Fruit fly (Drosophila melanogaster) whole organism, embryonic: Measurements from ENCODE around the gene CG13024.

Source experiments
- Atf6 ChIP-seq: fragments of 200-800 bp; sonication (Bioruptor generic); IDR thresholded peaks from 2 replicates; pipeline ENCODE4 v1.3.6; 2022; ENCODE audit warnings: missing biosample characterization, missing genetic modification characterization
- CG10147 ChIP-seq: fragments of 200-800 bp; sonication (Bioruptor generic); optimal IDR thresholded peaks from 2 replicates; lab custom pipeline; 2019; ENCODE audit warnings: missing biosample characterization, mild to moderate bottlenecking, missing genetic modification characterization, moderate library complexity
- CG10321 ChIP-seq: fragments of 200-800 bp; sonication (Bioruptor generic); IDR thresholded peaks from 2 replicates; pipeline ENCODE4 v1.3.6; 2022; ENCODE audit warnings: missing biosample characterization, missing genetic modification characterization
- CG10431 ChIP-seq: fragments of 200-800 bp; sonication (Bioruptor generic); optimal IDR thresholded peaks from 3 replicates; lab custom pipeline; 2018; ENCODE audit warnings: missing biosample characterization, mild to moderate bottlenecking, missing genetic modification characterization
- CG11247 ChIP-seq: fragments of 200-800 bp; sonication (Bioruptor generic); IDR thresholded peaks from 2 replicates; pipeline ENCODE4 v1.3.6; 2022; ENCODE audit warnings: missing biosample characterization, missing genetic modification characterization
- CG11456 ChIP-seq: fragments of 200-800 bp; sonication (Bioruptor generic); IDR thresholded peaks from 3 replicates; pipeline ENCODE4 v1.3.6; 2022; ENCODE audit warnings: missing biosample characterization, missing genetic modification characterization
- CG14441 ChIP-seq: fragments of 200-800 bp; sonication (Bioruptor generic); IDR thresholded peaks from 2 replicates; pipeline ENCODE4 v1.3.6; 2022; ENCODE audit warnings: missing biosample characterization, missing genetic modification characterization
- CG14860 ChIP-seq: fragments of 200-800 bp; sonication (Bioruptor generic); IDR thresholded peaks from 3 replicates; pipeline ENCODE4 v1.3.6; 2022; ENCODE audit warnings: missing biosample characterization, missing genetic modification characterization; ENCODE audit not compliant: partially characterized antibody
- CG15269 ChIP-seq: fragments of 200-800 bp; sonication (Bioruptor generic); optimal IDR thresholded peaks from 2 replicates; lab custom pipeline; 2018; ENCODE audit warnings: missing biosample characterization, mild to moderate bottlenecking, missing genetic modification characterization, moderate library complexity
- CG1792 ChIP-seq: fragments of 200-800 bp; sonication (Bioruptor generic); optimal IDR thresholded peaks from 2 replicates; lab custom pipeline; 2016; ENCODE audit warnings: missing biosample characterization, missing genetic modification characterization
- CG18262 ChIP-seq: fragments of 200-800 bp; optimal IDR thresholded peaks from 3 replicates; lab custom pipeline; 2019; ENCODE audit warnings: missing biosample characterization, mild to moderate bottlenecking, missing genetic modification characterization, moderate library complexity
- CG2875 ChIP-seq: fragments of 200-800 bp; sonication (Bioruptor generic); optimal IDR thresholded peaks from 2 replicates; lab custom pipeline; 2017; ENCODE audit warnings: missing biosample characterization, mild to moderate bottlenecking, missing genetic modification characterization, missing genetic modification reagents
- CG30020 ChIP-seq: fragments of 200-800 bp; optimal IDR thresholded peaks from 2 replicates; lab custom pipeline; 2019; ENCODE audit warnings: missing biosample characterization, mild to moderate bottlenecking, missing genetic modification characterization, moderate library complexity
- CG3726 ChIP-seq: fragments of 200-800 bp; sonication (Bioruptor generic); IDR thresholded peaks from 3 replicates; pipeline ENCODE4, ENCODE4 v1.3.6; 2022; ENCODE audit warnings: missing biosample characterization, missing genetic modification characterization
- CG42726 ChIP-seq: fragments of 200-800 bp; sonication (Bioruptor generic); IDR thresholded peaks from 2 replicates; pipeline ENCODE4 v1.3.6; 2022; ENCODE audit warnings: missing biosample characterization, missing genetic modification characterization; ENCODE audit not compliant: partially characterized antibody
- CG6689 ChIP-seq: fragments of 200-800 bp; sonication (Bioruptor generic); IDR thresholded peaks from 2 replicates; pipeline ENCODE4 v1.3.6; 2022; ENCODE audit warnings: missing biosample characterization, missing genetic modification characterization
- CG7271 ChIP-seq: fragments of 200-800 bp; sonication (Bioruptor generic); optimal IDR thresholded peaks from 2 replicates; lab custom pipeline; 2018; ENCODE audit warnings: missing biosample characterization, mild to moderate bottlenecking, missing genetic modification characterization, moderate library complexity
- CG7357 ChIP-seq: fragments of 200-800 bp; sonication (Bioruptor generic); IDR thresholded peaks from 3 replicates; pipeline ENCODE4 v1.3.6; 2022; ENCODE audit warnings: missing biosample characterization, missing genetic modification characterization
- CG7786 ChIP-seq: fragments of 200-800 bp; sonication (Bioruptor generic); optimal IDR thresholded peaks from 2 replicates; lab custom pipeline; 2016; ENCODE audit warnings: missing biosample characterization, missing genetic modification characterization
- CG7839 ChIP-seq: fragments of 200-800 bp; sonication (Bioruptor generic); optimal IDR thresholded peaks from 3 replicates; lab custom pipeline; 2018; ENCODE audit warnings: missing biosample characterization, mild to moderate bottlenecking, missing genetic modification characterization, moderate library complexity
- CG7963 ChIP-seq: fragments of 200-800 bp; sonication (Bioruptor generic); IDR thresholded peaks from 3 replicates; pipeline ENCODE4 v1.3.6; 2022; ENCODE audit warnings: missing biosample characterization, missing genetic modification characterization; ENCODE audit not compliant: partially characterized antibody
- Dad ChIP-seq: fragments of 200-800 bp; sonication (Bioruptor generic); optimal IDR thresholded peaks from 3 replicates; lab custom pipeline; 2016; ENCODE audit warnings: missing biosample characterization, missing genetic modification characterization
- Dfd ChIP-seq, 2 experiments: fragments of >200 bp; optimal IDR thresholded peaks; 2 replicates each; lab custom pipeline; 2017; ENCODE audit warnings: missing biosample characterization in 2 of 2, missing genetic modification characterization in 2 of 2
- Doc2 ChIP-seq: fragments of 200-800 bp; sonication (Bioruptor generic); IDR thresholded peaks from 2 replicates; pipeline ENCODE4 v1.3.6; 2022; ENCODE audit warnings: missing biosample characterization, missing genetic modification characterization
- Doc3 ChIP-seq: fragments of 200-800 bp; sonication (Bioruptor generic); IDR thresholded peaks from 3 replicates; pipeline ENCODE4 v1.3.6; 2022; ENCODE audit warnings: missing biosample characterization, missing genetic modification characterization; ENCODE audit not compliant: partially characterized antibody
- ERR ChIP-seq: fragments of 200-800 bp; sonication (Bioruptor generic); optimal IDR thresholded peaks from 2 replicates; lab custom pipeline; 2016; ENCODE audit warnings: missing biosample characterization, missing genetic modification characterization
- Jarid2 ChIP-seq: fragments of 200-800 bp; sonication (Bioruptor generic); optimal IDR thresholded peaks from 3 replicates; lab custom pipeline; 2017; ENCODE audit warnings: mild to moderate bottlenecking, missing biosample characterization, missing genetic modification reagents, missing genetic modification characterization
- Lhr ChIP-seq: fragments of 200-800 bp; sonication (Bioruptor generic); optimal IDR thresholded peaks from 3 replicates; lab custom pipeline; 2017; ENCODE audit warnings: mild to moderate bottlenecking, missing biosample characterization, missing genetic modification reagents, missing genetic modification characterization
- Lim3 ChIP-seq: fragments of 200-800 bp; sonication (Bioruptor generic); IDR thresholded peaks from 2 replicates; pipeline ENCODE4 v1.3.6; 2022; ENCODE audit warnings: missing biosample characterization, missing genetic modification characterization
- Med ChIP-seq: fragments of 200-800 bp; sonication (Bioruptor generic); peaks from one replicate; lab custom pipeline; 2016; ENCODE audit warnings: missing biosample characterization, missing genetic modification characterization, mild to moderate bottlenecking, inconsistent platforms, moderate library complexity
- Myb ChIP-seq: fragments of 200-800 bp; sonication (Bioruptor generic); optimal IDR thresholded peaks from 2 replicates; lab custom pipeline; 2016; ENCODE audit warnings: missing biosample characterization, missing genetic modification characterization
- Neu2 ChIP-seq: fragments of 200-800 bp; sonication (Bioruptor generic); optimal IDR thresholded peaks from 3 replicates; lab custom pipeline; 2016; ENCODE audit warnings: missing biosample characterization, missing genetic modification characterization, borderline replicate concordance
- Oli ChIP-seq: fragments of 200-800 bp; sonication (Bioruptor generic); optimal IDR thresholded peaks from 2 replicates; lab custom pipeline; 2018; ENCODE audit warnings: missing biosample characterization, mild to moderate bottlenecking, missing genetic modification characterization, moderate library complexity
- PHDP ChIP-seq: fragments of 200-800 bp; sonication (Bioruptor generic); optimal IDR thresholded peaks from 3 replicates; lab custom pipeline; 2018; ENCODE audit warnings: missing biosample characterization, mild to moderate bottlenecking, missing genetic modification characterization, moderate library complexity
- Ravus ChIP-seq: fragments of 200-800 bp; sonication (Bioruptor generic); IDR thresholded peaks from 2 replicates; pipeline ENCODE4 v1.3.6; 2022; ENCODE audit warnings: missing biosample characterization, missing genetic modification characterization
- Rfx ChIP-seq: fragments of 200-800 bp; sonication (Bioruptor generic); IDR thresholded peaks from 2 replicates; pipeline ENCODE4 v1.3.6; 2022; ENCODE audit warnings: missing biosample characterization, missing genetic modification characterization
- Sox102F ChIP-seq: fragments of 200-800 bp; sonication (Bioruptor generic); optimal IDR thresholded peaks from 2 replicates; lab custom pipeline; 2018; ENCODE audit warnings: missing biosample characterization, mild to moderate bottlenecking, missing genetic modification characterization, moderate library complexity
- br ChIP-seq: fragments of >200 bp; optimal IDR thresholded peaks from 2 replicates; lab custom pipeline; 2017
- esg ChIP-seq: fragments of 200-800 bp; sonication (Bioruptor generic); conservative IDR thresholded peaks from 2 replicates; pipeline ENCODE4 v1.3.6; 2022; ENCODE audit warnings: missing biosample characterization, missing genetic modification characterization
- exex ChIP-seq: fragments of 200-800 bp; sonication (Bioruptor generic); optimal IDR thresholded peaks from 4 replicates; lab custom pipeline; 2018; ENCODE audit warnings: missing biosample characterization, mild to moderate bottlenecking, missing genetic modification characterization, moderate library complexity
- gfzf ChIP-seq: fragments of 200-800 bp; sonication (Bioruptor generic); optimal IDR thresholded peaks from 2 replicates; lab custom pipeline; 2016; ENCODE audit warnings: missing biosample characterization, mild to moderate bottlenecking, missing genetic modification characterization, moderate library complexity
- ham ChIP-seq: fragments of 200-800 bp; sonication (Bioruptor generic); IDR thresholded peaks from 2 replicates; pipeline ENCODE4 v1.3.6; 2022; ENCODE audit warnings: missing biosample characterization, missing genetic modification characterization
- lov ChIP-seq, 2 experiments: fragments of 200-800 bp in 1 of 2; fragments of >200 bp in 1 of 2; sonication (Bioruptor generic) in 1 of 2; IDR thresholded peaks in 1 of 2; optimal IDR thresholded peaks in 1 of 2; 2 replicates in 1 of 2; 3 replicates in 1 of 2; pipeline versions ENCODE4 v1.3.6 to Lab custom; 2017 to 2022; ENCODE audit warnings: missing biosample characterization in 1 of 2, missing genetic modification characterization in 1 of 2
- nom ChIP-seq: fragments of 200-800 bp; sonication (Bioruptor generic); optimal IDR thresholded peaks from 2 replicates; lab custom pipeline; 2017; ENCODE audit warnings: missing biosample characterization, missing genetic modification characterization, mild to moderate bottlenecking, moderate library complexity, missing genetic modification reagents
- sc ChIP-seq, 3 experiments: fragments of >200 bp in 2 of 3; fragments of 200-800 bp in 1 of 3; sonication (Bioruptor generic) in 1 of 3; optimal IDR thresholded peaks; 2 replicates in 2 of 3; 3 replicates in 1 of 3; lab custom pipeline; 2017; ENCODE audit warnings: mild to moderate bottlenecking in 1 of 3, missing biosample characterization in 1 of 3, missing genetic modification characterization in 1 of 3, missing genetic modification reagents in 1 of 3
- sens ChIP-seq: fragments of 200-800 bp; sonication (Bioruptor generic); peaks from one replicate; lab custom pipeline; 2016; ENCODE audit warnings: missing biosample characterization, missing genetic modification characterization
- slou ChIP-seq: fragments of 200-800 bp; sonication (Bioruptor generic); optimal IDR thresholded peaks from 3 replicates; lab custom pipeline; 2016; ENCODE audit warnings: missing biosample characterization, missing genetic modification characterization
- sr ChIP-seq: fragments of 200-800 bp; sonication (Bioruptor generic); IDR thresholded peaks from 3 replicates; pipeline ENCODE4 v1.3.6; 2022; ENCODE audit warnings: missing biosample characterization, missing genetic modification characterization
- tx ChIP-seq: fragments of 200-800 bp; sonication (Bioruptor generic); optimal IDR thresholded peaks from 2 replicates; lab custom pipeline; 2016; ENCODE audit warnings: missing biosample characterization, missing genetic modification characterization
- z ChIP-seq: fragments of 200-800 bp; sonication (Bioruptor generic); IDR thresholded peaks from 3 replicates; pipeline ENCODE4 v1.3.6; 2022; ENCODE audit warnings: missing biosample characterization, missing genetic modification characterization
- zfh2 ChIP-seq: fragments of 200-800 bp; sonication (Bioruptor generic); optimal IDR thresholded peaks from 2 replicates; lab custom pipeline; 2016; ENCODE audit warnings: missing biosample characterization, missing genetic modification characterization

The CG13024 gene

dm6 chr3L:16808139-16808538, 20.7 kb downstream of the CG13024 start (continued):
- TF ChIP-seq Dfd (GFP tag; optimal IDR thresholded peaks at IDR 0.05; lab: Kevin White, UChicago) (no peak), CG14860 (GFP tag; lab: Robert Waterston, UW) (no peak), CG7271 (no peak), Sox102F (GFP tag; lab: Kevin White, UChicago) (no peak), CG10431 (no peak), br (lab: Kevin White, UChicago) (no peak), CG2875 (GFP tag; lab: Kevin White, UChicago) (no peak), CG7786 (no peak), nom (GFP tag; lab: Kevin White, UChicago) (no peak), CG15269 (tag; lab: Kevin White, UChicago) (no peak), esg (GFP tag; lab: Robert Waterston, UW) (no peak), CG10321 (GFP tag; lab: Robert Waterston, UW) (no peak), Jarid2 (GFP tag; lab: Kevin White, UChicago) (no peak), CG10147 (GFP tag; lab: Kevin White, UChicago) (no peak), lov (optimal IDR thresholded peaks at IDR 0.05; lab: Kevin White, UChicago) (no peak), lov (GFP tag; IDR thresholded peaks at IDR 0.05; lab: Robert Waterston, UW) (no peak), ham (GFP tag; lab: Robert Waterston, UW) (no peak), CG42726 (peak; percentile 66), Dad (GFP tag; lab: Kevin White, UChicago) (peak; percentile 4), CG1792 (GFP tag; lab: Kevin White, UChicago) (peak; percentile 12), Med (GFP tag; lab: Kevin White, UChicago) (peak; percentile 81), gfzf (peak; percentile 97), Myb (GFP tag; lab: Kevin White, UChicago) (peak; percentile 96), CG7839 (tag; lab: Kevin White, UChicago) (no peak), Ravus (GFP tag; lab: Robert Waterston, UW) (no peak), CG18262 (tag; lab: Kevin White, UChicago) (peak; percentile 17), CG30020 (tag; lab: Kevin White, UChicago) (peak; percentile 24), tx (GFP tag; lab: Kevin White, UChicago) (no peak), exex (tag; lab: Kevin White, UChicago) (no peak), zfh2 (peak; percentile 9), CG11247 (no peak), slou (GFP tag; lab: Kevin White, UChicago) (no peak), Atf6 (GFP tag; lab: Robert Waterston, UW) (no peak), Lim3 (no peak), z (GFP tag; lab: Robert Waterston, UW) (no peak), sc (optimal IDR thresholded peaks at IDR 0.05; lab: Kevin White, UChicago) (no peak), sc (GFP tag; optimal IDR thresholded peaks at IDR 0.05; lab: Kevin White, UChicago) (no peak), CG7357 (GFP tag; lab: Robert Waterston, UW) (no peak), sens (GFP tag; lab: Kevin White, UChicago) (peak; percentile 70), Doc2 (GFP tag; lab: Robert Waterston, UW) (no peak), ERR (no peak), Doc3 (GFP tag; lab: Robert Waterston, UW) (no peak), CG11456 (GFP tag; lab: Robert Waterston, UW) (peak; percentile 54; the same call in 1 of the 3 replicates), CG14441 (no peak), sr (no peak), CG7963 (no peak), CG6689 (GFP tag; lab: Robert Waterston, UW) (no peak), Oli (tag; lab: Kevin White, UChicago) (no peak), Neu2 (GFP tag; lab: Kevin White, UChicago) (no peak), CG3726 (GFP tag; lab: Robert Waterston, UW) (no peak), Rfx (peak; percentile 55), PHDP (no peak), Lhr (GFP tag; lab: Kevin White, UChicago) (peak; percentile 91)
